Worm (Caenorhabditis elegans): ENCODE measurements around the gene F46F2.3.

The F46F2.3 gene

DNA sequence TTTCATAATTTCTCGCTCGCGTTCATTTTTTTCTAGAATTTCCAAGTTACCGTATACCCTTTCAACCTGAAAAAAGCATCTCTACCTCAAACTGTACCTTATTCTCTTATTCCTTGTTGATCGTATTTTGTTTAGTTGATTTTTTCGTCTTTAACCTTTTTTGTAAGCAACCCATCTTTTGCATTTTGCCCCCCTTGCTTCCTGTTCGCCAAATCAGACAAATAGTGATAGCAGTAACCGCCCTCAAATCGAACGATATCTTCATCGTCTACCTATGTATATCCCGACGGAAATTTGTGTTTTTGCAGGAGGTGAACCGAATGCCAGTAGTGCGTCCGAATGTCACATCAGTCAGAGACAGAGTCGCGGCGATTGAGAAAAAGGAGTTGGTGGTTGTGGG, 2.3 kb upstream of the F46F2.3 start, which contains the start of gene F46F2.5:
Gene F46F2.5, plus strand, starts transcription at position 301 of the 400 bp plus-strand sequence.
- no peak for TF ChIP-seq fkh-4 (tag; optimal IDR thresholded peaks at IDR 0.05; ENCODE audit: borderline replicate concordance)
- TF ChIP-seq pax-3 (tag; optimal IDR thresholded peaks at IDR 0.05): no peak
- TF ChIP-seq swsn-7 (tag; optimal IDR thresholded peaks at IDR 0.05): no peak
- 0 out of 2 replicates have a peak, but pooled peaks have one; percentile 22 for TF ChIP-seq grh-1 (GFP tag; IDR thresholded peaks at IDR 0.05)
- TF ChIP-seq lir-3 (tag; optimal IDR thresholded peaks at IDR 0.05; ENCODE audit: poor library complexity): no peak
- no peak for TF ChIP-seq lin-14 (GFP tag; optimal IDR thresholded peaks at IDR 0.05)
- no peak for TF ChIP-seq nhr-237 (tag; optimal IDR thresholded peaks at IDR 0.05)

DNA sequence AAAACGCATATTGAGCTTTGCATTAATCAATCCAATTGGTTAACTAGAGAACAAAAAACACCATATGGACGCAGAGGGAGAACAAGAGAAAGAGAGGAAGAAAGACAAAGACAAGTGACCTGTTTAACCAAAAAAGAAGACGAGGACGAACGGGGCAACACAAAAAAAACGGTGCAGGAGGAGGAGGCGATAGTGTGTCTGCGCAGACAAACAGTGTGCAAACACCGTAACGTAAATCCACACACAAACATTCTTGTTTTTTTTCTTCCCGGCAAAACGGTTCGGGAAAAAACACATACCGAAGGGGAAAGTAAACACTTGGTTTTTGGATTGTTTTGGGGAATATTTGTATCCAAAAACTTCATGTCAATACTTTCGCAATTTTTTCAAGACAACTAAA, 13.5 kb downstream of the F46F2.3 start:
- TF ChIP-seq lin-35 (GFP tag; optimal IDR thresholded peaks at IDR 0.05) (peak in 1 of 2 experiments; percentile 47), ceh-90 (tag; optimal IDR thresholded peaks at IDR 0.05) (no peak), sptf-1 (tag; optimal IDR thresholded peaks at IDR 0.05) (no peak), efl-1 (optimal IDR thresholded peaks at IDR 0.05) (no peak), efl-1 (GFP tag; optimal IDR thresholded peaks at IDR 0.05 in 1 of 2) (no peak), nhr-20 (tag; optimal IDR thresholded peaks at IDR 0.05) (peak; percentile 39), nhr-237 (tag; optimal IDR thresholded peaks at IDR 0.05) (no peak), elt-3 (tag; optimal IDR thresholded peaks at IDR 0.05) (peak in 1 of 6 experiments; percentile 23), F16B12.6 (tag; optimal IDR thresholded peaks at IDR 0.05) (peak; percentile 72), hlh-4 (tag; optimal IDR thresholded peaks at IDR 0.05) (no peak), lin-14 (GFP tag; optimal IDR thresholded peaks at IDR 0.05) (peak; percentile 76), C34B4.2 (tag; optimal IDR thresholded peaks at IDR 0.05) (no peak), nhr-28 (tag; optimal IDR thresholded peaks at IDR 0.05) (no peak), ceh-88 (GFP tag; IDR thresholded peaks at IDR 0.05) (no peak), C16A3.4 (tag; optimal IDR thresholded peaks at IDR 0.05) (peak; percentile 17), nhr-90 (tag; optimal IDR thresholded peaks at IDR 0.05; ENCODE audit: poor library complexity) (no peak), fkh-8 (tag; optimal IDR thresholded peaks at IDR 0.05) (no peak), blmp-1 (tag; optimal IDR thresholded peaks at IDR 0.05) (peak; percentile 69)

DNA sequence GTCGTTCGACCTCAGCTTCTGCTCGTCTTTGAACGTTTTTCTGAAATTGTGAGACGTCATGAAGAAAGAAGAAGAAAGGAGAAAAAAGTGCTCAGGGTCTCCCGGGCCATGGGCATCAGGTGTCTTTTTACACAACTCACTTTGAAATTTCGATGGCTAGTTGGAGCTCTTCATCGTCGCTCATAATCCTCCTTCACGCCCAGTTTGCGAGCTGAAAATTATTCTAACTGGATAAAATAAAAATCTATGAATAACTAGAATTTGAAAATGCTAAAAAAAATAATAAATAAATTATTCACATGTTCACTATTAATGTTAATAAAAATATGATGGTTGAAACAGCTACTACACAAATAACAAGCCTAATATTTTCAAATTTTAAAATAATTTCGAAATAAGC, 13.9 kb downstream of the F46F2.3 start, which contains the start of gene piki-1:
Gene piki-1, minus strand, starts transcription at position 218 of the 400 bp plus-strand sequence.
- TF ChIP-seq tlp-1 (tag; optimal IDR thresholded peaks at IDR 0.05) (no peak), nhr-90 (tag; optimal IDR thresholded peaks at IDR 0.05; ENCODE audit: poor library complexity) (no peak), efl-1 (optimal IDR thresholded peaks at IDR 0.05) (no peak), efl-1 (GFP tag; optimal IDR thresholded peaks at IDR 0.05 in 1 of 2) (peak in 1 of 2 experiments; percentile 91)

DNA sequence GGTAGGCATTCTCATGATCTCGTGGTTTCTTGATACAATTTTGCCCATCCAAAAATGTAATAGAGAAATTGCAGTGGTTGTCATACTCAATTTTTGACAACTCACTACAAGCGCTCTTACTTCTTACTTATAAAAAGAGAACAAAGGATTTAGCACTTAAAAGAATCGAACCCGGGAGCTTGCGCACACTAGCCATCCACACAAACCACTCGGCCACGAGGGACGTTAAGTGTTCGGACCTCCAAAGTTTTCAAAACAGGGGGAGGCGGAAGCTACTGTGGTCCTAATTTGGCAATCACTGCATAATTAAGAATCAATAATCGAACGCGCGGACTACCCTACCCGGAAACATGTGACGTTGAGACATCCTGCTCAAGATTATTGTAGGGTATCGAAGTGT, 17.4 kb downstream of the F46F2.3 start:
- TF ChIP-seq ztf-11 (tag; optimal IDR thresholded peaks at IDR 0.05) (no peak), sox-4 (tag; optimal IDR thresholded peaks at IDR 0.05) (no peak), zip-4 (GFP tag; optimal IDR thresholded peaks at IDR 0.05) (no peak), Y116A8C.19 (tag; optimal IDR thresholded peaks at IDR 0.05; ENCODE audit: borderline replicate concordance) (no peak), nhr-20 (tag; optimal IDR thresholded peaks at IDR 0.05) (no peak), ceh-88 (GFP tag; IDR thresholded peaks at IDR 0.05) (no peak), ama-1 (optimal IDR thresholded peaks at IDR 0.05) (no peak), fkh-10 (GFP tag; optimal IDR thresholded peaks at IDR 0.05) (no peak), xbp-1 (tag; optimal IDR thresholded peaks at IDR 0.05) (no peak), ztf-4 (tag; optimal IDR thresholded peaks at IDR 0.05) (no peak)

DNA sequence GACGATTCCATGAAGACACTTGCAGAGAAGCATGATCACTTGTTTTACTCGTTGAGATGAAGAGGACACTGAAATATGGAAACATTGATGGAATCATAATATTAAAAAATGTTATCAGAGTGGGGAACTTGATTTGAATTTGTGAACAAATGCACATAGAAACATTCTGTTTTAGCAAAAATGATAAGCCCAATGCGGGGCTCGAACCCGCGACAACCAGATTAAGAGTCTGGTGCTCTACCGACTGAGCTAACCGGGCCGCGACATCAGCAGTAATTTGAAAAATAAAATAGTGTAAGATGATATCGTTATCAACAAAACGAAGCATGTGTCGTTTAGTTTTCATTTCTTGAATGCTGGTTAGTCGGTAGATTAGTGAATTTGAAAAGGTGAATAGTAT, 18.9 kb downstream of the F46F2.3 start:
- no peak for TF ChIP-seq efl-1 (optimal IDR thresholded peaks at IDR 0.05)
- peak in 1 of 2 experiments; percentile 67 for TF ChIP-seq efl-1 (GFP tag; optimal IDR thresholded peaks at IDR 0.05 in 1 of 2)
- no peak for TF ChIP-seq grh-1 (GFP tag; IDR thresholded peaks at IDR 0.05)
- no peak for TF ChIP-seq mdl-1 (tag; optimal IDR thresholded peaks at IDR 0.05)
- TF ChIP-seq nhr-90 (tag; optimal IDR thresholded peaks at IDR 0.05; ENCODE audit: poor library complexity): no peak
- no peak for TF ChIP-seq lin-14 (GFP tag; optimal IDR thresholded peaks at IDR 0.05)
- peak; percentile 1 for TF ChIP-seq elt-2 (tag; optimal IDR thresholded peaks at IDR 0.05)
- TF ChIP-seq lin-39 (tag; optimal IDR thresholded peaks at IDR 0.05): no peak
- no peak for TF ChIP-seq snpc-4 (tag; optimal IDR thresholded peaks at IDR 0.05)
- TF ChIP-seq egl-27 (tag; optimal IDR thresholded peaks at IDR 0.05): no peak
- no peak for TF ChIP-seq nhr-12 (tag; optimal IDR thresholded peaks at IDR 0.05)
- no peak for TF ChIP-seq alr-1 (tag; optimal IDR thresholded peaks at IDR 0.05; ENCODE audit: borderline replicate concordance)
- TF ChIP-seq irx-1 (tag; optimal IDR thresholded peaks at IDR 0.05): no peak
- TF ChIP-seq ces-1 (GFP tag; optimal IDR thresholded peaks at IDR 0.05): no peak
- no peak for TF ChIP-seq hpl-2 (GFP tag; optimal IDR thresholded peaks at IDR 0.05)
